Fruit fly (Drosophila melanogaster) whole organism, embryonic: ENCODE data around the gene Adsl.

Source experiments
- ATbp ChIP-seq: fragments of 200-800 bp; sonication (Bioruptor generic); optimal IDR thresholded peaks from 2 replicates; lab custom pipeline; 2017; ENCODE audit warnings: missing biosample characterization, mild to moderate bottlenecking, missing genetic modification characterization, missing genetic modification reagents
- Ada2b ChIP-seq: fragments of 200-800 bp; sonication (Bioruptor generic); IDR thresholded peaks from 2 replicates; pipeline ENCODE4 v1.3.6; 2022; ENCODE audit warnings: missing biosample characterization, missing genetic modification characterization
- BEAF-32 ChIP-seq: fragments of 200-800 bp; sonication (Bioruptor generic); optimal IDR thresholded peaks from 3 replicates; lab custom pipeline; 2017; ENCODE audit warnings: missing biosample characterization, missing genetic modification characterization, mild to moderate bottlenecking, moderate library complexity, missing genetic modification reagents
- Bdp1 ChIP-seq: fragments of 200-800 bp; sonication (Bioruptor generic); optimal IDR thresholded peaks from 3 replicates; lab custom pipeline; 2016; ENCODE audit warnings: missing biosample characterization, missing genetic modification characterization
- C15 ChIP-seq: fragments of 200-800 bp; sonication (Bioruptor generic); IDR thresholded peaks from 3 replicates; pipeline ENCODE4 v1.3.6; 2022; ENCODE audit warnings: missing biosample characterization, missing genetic modification characterization
- CG10431 ChIP-seq: fragments of 200-800 bp; sonication (Bioruptor generic); optimal IDR thresholded peaks from 3 replicates; lab custom pipeline; 2018; ENCODE audit warnings: missing biosample characterization, mild to moderate bottlenecking, missing genetic modification characterization
- CG13287 ChIP-seq: fragments of 200-800 bp; sonication (Bioruptor generic); IDR thresholded peaks from 2 replicates; pipeline ENCODE4 v1.3.6; 2022; ENCODE audit warnings: missing biosample characterization, missing genetic modification characterization; ENCODE audit not compliant: partially characterized antibody
- CG17328 ChIP-seq: fragments of 200-800 bp; sonication (Bioruptor generic); IDR thresholded peaks from 2 replicates; pipeline ENCODE4 v1.3.6; 2022; ENCODE audit warnings: missing biosample characterization, missing genetic modification characterization
- CG17802 ChIP-seq: fragments of 200-800 bp; sonication (Bioruptor generic); optimal IDR thresholded peaks from 2 replicates; lab custom pipeline; 2018; ENCODE audit warnings: missing biosample characterization, mild to moderate bottlenecking, missing genetic modification characterization, moderate library complexity
- CG30403 ChIP-seq: fragments of 200-800 bp; sonication (Bioruptor generic); optimal IDR thresholded peaks from 3 replicates; lab custom pipeline; 2016; ENCODE audit warnings: missing biosample characterization, missing genetic modification characterization
- CG34224 ChIP-seq: fragments of 200-800 bp; sonication (Bioruptor generic); IDR thresholded peaks from 3 replicates; pipeline ENCODE4 v1.3.6; 2022; ENCODE audit warnings: missing biosample characterization, missing genetic modification characterization; ENCODE audit not compliant: partially characterized antibody
- CG3995 ChIP-seq: fragments of 200-800 bp; sonication (Bioruptor generic); optimal IDR thresholded peaks from 3 replicates; lab custom pipeline; 2016; ENCODE audit warnings: missing biosample characterization, missing genetic modification characterization
- CG4424 ChIP-seq: fragments of 200-800 bp; sonication (Bioruptor generic); optimal IDR thresholded peaks from 3 replicates; lab custom pipeline; 2016; ENCODE audit warnings: missing biosample characterization, missing genetic modification characterization
- CG4730 ChIP-seq: fragments of 200-800 bp; sonication (Bioruptor generic); IDR thresholded peaks from 2 replicates; pipeline ENCODE4 v1.3.6; 2022; ENCODE audit warnings: missing biosample characterization, missing genetic modification characterization
- CG7372 ChIP-seq: fragments of 200-800 bp; sonication (Bioruptor generic); IDR thresholded peaks from 2 replicates; pipeline ENCODE4 v1.3.6; 2022; ENCODE audit warnings: missing biosample characterization, missing genetic modification characterization
- CG9727 ChIP-seq: fragments of 200-800 bp; sonication (Bioruptor generic); optimal IDR thresholded peaks from 3 replicates; lab custom pipeline; 2017; ENCODE audit warnings: missing biosample characterization, mild to moderate bottlenecking, missing genetic modification characterization
- CG9797 ChIP-seq: fragments of 200-800 bp; sonication (Bioruptor generic); optimal IDR thresholded peaks from 3 replicates; lab custom pipeline; 2018; ENCODE audit warnings: missing biosample characterization, mild to moderate bottlenecking, missing genetic modification characterization
- D ChIP-seq, 2 experiments: fragments of 200-800 bp in 1 of 2; fragments of >200 bp in 1 of 2; sonication (Bioruptor generic) in 1 of 2; optimal IDR thresholded peaks; 2 replicates in 1 of 2; 3 replicates in 1 of 2; lab custom pipeline; 2017; ENCODE audit warnings: mild to moderate bottlenecking in 1 of 2, missing biosample characterization in 1 of 2, missing genetic modification characterization in 1 of 2, missing genetic modification reagents in 1 of 2
- Dll ChIP-seq: fragments of 200-800 bp; sonication (Bioruptor generic); IDR thresholded peaks from 4 replicates; pipeline ENCODE4 v1.3.6; 2022; ENCODE audit warnings: missing biosample characterization, missing genetic modification characterization; ENCODE audit not compliant: partially characterized antibody
- Drgx ChIP-seq: fragments of 200-800 bp; sonication (Bioruptor generic); IDR thresholded peaks from 2 replicates; pipeline ENCODE4 v1.3.6; 2022; ENCODE audit warnings: missing biosample characterization, missing genetic modification characterization
- ERR ChIP-seq: fragments of 200-800 bp; sonication (Bioruptor generic); optimal IDR thresholded peaks from 2 replicates; lab custom pipeline; 2016; ENCODE audit warnings: missing biosample characterization, missing genetic modification characterization
- H15 ChIP-seq: fragments of 200-800 bp; sonication (Bioruptor generic); IDR thresholded peaks from 3 replicates; pipeline ENCODE4 v1.3.6; 2022; ENCODE audit warnings: missing biosample characterization, missing genetic modification characterization
- HLHmδ ChIP-seq: fragments of 200-800 bp; sonication (Bioruptor generic); optimal IDR thresholded peaks from 2 replicates; lab custom pipeline; 2018; ENCODE audit warnings: missing biosample characterization, mild to moderate bottlenecking, missing genetic modification characterization, moderate library complexity
- MBD-R2 ChIP-seq: fragments of 200-800 bp; sonication (Bioruptor generic); IDR thresholded peaks from 2 replicates; pipeline ENCODE4 v1.3.6; 2022; ENCODE audit warnings: missing biosample characterization, missing genetic modification characterization
- Poxn ChIP-seq: fragments of 200-800 bp; sonication (Bioruptor generic); IDR thresholded peaks from 2 replicates; pipeline ENCODE4 v1.3.6; 2022; ENCODE audit warnings: missing biosample characterization, missing genetic modification characterization
- Rx ChIP-seq: fragments of 200-800 bp; sonication (Bioruptor generic); IDR thresholded peaks from 2 replicates; pipeline ENCODE4 v1.3.6; 2022; ENCODE audit warnings: missing biosample characterization, missing genetic modification characterization
- Sox102F ChIP-seq: fragments of 200-800 bp; sonication (Bioruptor generic); optimal IDR thresholded peaks from 2 replicates; lab custom pipeline; 2018; ENCODE audit warnings: missing biosample characterization, mild to moderate bottlenecking, missing genetic modification characterization, moderate library complexity
- Ssrp ChIP-seq: fragments of 200-800 bp; sonication (Bioruptor generic); optimal IDR thresholded peaks from 2 replicates; lab custom pipeline; 2018; ENCODE audit warnings: missing biosample characterization, mild to moderate bottlenecking, missing genetic modification characterization, moderate library complexity
- al ChIP-seq: fragments of 200-800 bp; sonication (Bioruptor generic); IDR thresholded peaks from 2 replicates; pipeline ENCODE4 v1.3.6; 2022; ENCODE audit warnings: missing biosample characterization, missing genetic modification characterization
- cas ChIP-seq: fragments of 200-800 bp; sonication (Bioruptor generic); IDR thresholded peaks from 2 replicates; pipeline ENCODE4 v1.3.6; 2022; ENCODE audit warnings: missing biosample characterization, missing genetic modification characterization
- chm ChIP-seq: fragments of 200-800 bp; sonication (Bioruptor generic); IDR thresholded peaks from 2 replicates; pipeline ENCODE4 v1.3.6; 2022; ENCODE audit warnings: missing biosample characterization, missing genetic modification characterization
- emc ChIP-seq: fragments of 200-800 bp; sonication (Bioruptor generic); optimal IDR thresholded peaks from 2 replicates; lab custom pipeline; 2016; ENCODE audit warnings: missing biosample characterization, missing genetic modification characterization
- en ChIP-seq: fragments of 200-800 bp; sonication (Bioruptor generic); optimal IDR thresholded peaks from 2 replicates; lab custom pipeline; 2016; ENCODE audit warnings: missing biosample characterization, missing genetic modification characterization
- exex ChIP-seq: fragments of 200-800 bp; sonication (Bioruptor generic); optimal IDR thresholded peaks from 4 replicates; lab custom pipeline; 2018; ENCODE audit warnings: missing biosample characterization, mild to moderate bottlenecking, missing genetic modification characterization, moderate library complexity
- ftz-f1 ChIP-seq: fragments of 200-800 bp; sonication (Bioruptor generic); optimal IDR thresholded peaks from 2 replicates; lab custom pipeline; 2016; ENCODE audit warnings: missing biosample characterization, missing genetic modification characterization
- gcm ChIP-seq: fragments of 200-800 bp; sonication (Bioruptor generic); optimal IDR thresholded peaks from 2 replicates; lab custom pipeline; 2019; ENCODE audit warnings: missing biosample characterization, mild to moderate bottlenecking, missing genetic modification characterization, moderate library complexity
- gsb ChIP-seq: fragments of 200-800 bp; sonication (Bioruptor generic); IDR thresholded peaks from 2 replicates; pipeline ENCODE4 v1.3.6; 2022; ENCODE audit warnings: missing biosample characterization, missing genetic modification characterization
- hbn ChIP-seq: fragments of 200-800 bp; sonication (Bioruptor generic); IDR thresholded peaks from 2 replicates; pipeline ENCODE4 v1.3.6; 2022; ENCODE audit warnings: missing biosample characterization, missing genetic modification characterization; ENCODE audit not compliant: partially characterized antibody
- kah ChIP-seq: fragments of 200-800 bp; sonication (Bioruptor generic); optimal IDR thresholded peaks from 2 replicates; lab custom pipeline; 2018; ENCODE audit warnings: missing biosample characterization, mild to moderate bottlenecking, missing genetic modification characterization
- maf-S ChIP-seq: fragments of 200-800 bp; sonication (Bioruptor generic); optimal IDR thresholded peaks from 2 replicates; lab custom pipeline; 2016; ENCODE audit warnings: missing biosample characterization, missing genetic modification characterization
- nau ChIP-seq: fragments of 200-800 bp; sonication (Bioruptor generic); optimal IDR thresholded peaks from 3 replicates; lab custom pipeline; 2017; ENCODE audit warnings: missing biosample characterization, mild to moderate bottlenecking, missing genetic modification characterization, missing genetic modification reagents
- otp ChIP-seq: fragments of 200-800 bp; sonication (Bioruptor generic); IDR thresholded peaks from 3 replicates; pipeline ENCODE4, ENCODE4 v1.3.6; 2022; ENCODE audit warnings: missing biosample characterization, missing genetic modification characterization
- psq ChIP-seq: fragments of 200-800 bp; sonication (Bioruptor generic); optimal IDR thresholded peaks from 2 replicates; lab custom pipeline; 2017; ENCODE audit warnings: missing biosample characterization, missing genetic modification characterization
- row ChIP-seq: fragments of 200-800 bp; sonication (Bioruptor generic); IDR thresholded peaks from 3 replicates; pipeline ENCODE4 v1.3.6; 2022; ENCODE audit warnings: missing biosample characterization, missing genetic modification characterization
- salm ChIP-seq: fragments of 200-800 bp; sonication (Bioruptor generic); optimal IDR thresholded peaks from 2 replicates; lab custom pipeline; 2018; ENCODE audit warnings: missing biosample characterization, mild to moderate bottlenecking, missing genetic modification characterization
- schlank ChIP-seq: fragments of 200-800 bp; sonication (Bioruptor generic); optimal IDR thresholded peaks from 2 replicates; lab custom pipeline; 2018; ENCODE audit warnings: missing biosample characterization, mild to moderate bottlenecking, missing genetic modification characterization
- slou ChIP-seq: fragments of 200-800 bp; sonication (Bioruptor generic); optimal IDR thresholded peaks from 3 replicates; lab custom pipeline; 2016; ENCODE audit warnings: missing biosample characterization, missing genetic modification characterization
- sqz ChIP-seq: fragments of 200-800 bp; sonication (Bioruptor generic); optimal IDR thresholded peaks from 3 replicates; lab custom pipeline; 2018; ENCODE audit warnings: missing biosample characterization, mild to moderate bottlenecking, missing genetic modification characterization
- zen ChIP-seq: fragments of 200-800 bp; sonication (Bioruptor generic); optimal IDR thresholded peaks from 3 replicates; lab custom pipeline; 2018; ENCODE audit warnings: missing biosample characterization, mild to moderate bottlenecking, missing genetic modification characterization, moderate library complexity

The Adsl gene

dm6 chr3R:17056183-17056904, 35.4 kb upstream of the Adsl start (continued):
- no peak; the same call in 1 of the 2 replicates for TF ChIP-seq hbn (GFP tag; lab: Robert Waterston, UW)
- TF ChIP-seq Sox102F (GFP tag; lab: Kevin White, UChicago) = no peak
- no peak for TF ChIP-seq al (GFP tag; lab: Robert Waterston, UW)
- no peak for TF ChIP-seq CG10431 (GFP tag; lab: Kevin White, UChicago)
- peak; percentile 74 for TF ChIP-seq otp (GFP tag; lab: Robert Waterston, UW)
- no peak for TF ChIP-seq slou (GFP tag; lab: Kevin White, UChicago)
- TF ChIP-seq Bdp1 (GFP tag; lab: Kevin White, UChicago) = peak; percentile 17
- peak; percentile 64 for TF ChIP-seq HLHmδ
- TF ChIP-seq CG4424 (GFP tag; lab: Kevin White, UChicago) = no peak
- peak; percentile 45 for TF ChIP-seq ERR (GFP tag; lab: Kevin White, UChicago)
- peak; percentile 52 for TF ChIP-seq D (optimal IDR thresholded peaks at IDR 0.05; lab: Kevin White, UChicago)
- no peak for TF ChIP-seq D (GFP tag; optimal IDR thresholded peaks at IDR 0.05; lab: Kevin White, UChicago)
- TF ChIP-seq CG34224 (GFP tag; lab: Robert Waterston, UW) = peak; percentile 51; the same call in 1 of the 3 replicates
- no peak for TF ChIP-seq psq
- no peak for TF ChIP-seq Ada2b
- no peak for TF ChIP-seq C15 (GFP tag; lab: Robert Waterston, UW)
- peak; percentile 86 for TF ChIP-seq ftz-f1 (GFP tag; lab: Kevin White, UChicago)
- TF ChIP-seq chm (GFP tag; lab: Robert Waterston, UW) = no peak; the same call in none of the 2 replicates
- peak; percentile 13 for TF ChIP-seq kah
- TF ChIP-seq salm = peak; percentile 13
- TF ChIP-seq CG13287 (GFP tag; lab: Robert Waterston, UW) = peak; percentile 55
- no peak for TF ChIP-seq ATbp (GFP tag; lab: Kevin White, UChicago)
- TF ChIP-seq Drgx (GFP tag; lab: Robert Waterston, UW) = peak; percentile 51
- no peak for TF ChIP-seq gsb (GFP tag; lab: Robert Waterston, UW)
- no peak for TF ChIP-seq maf-S (GFP tag; lab: Kevin White, UChicago)
- TF ChIP-seq zen (tag; lab: Kevin White, UChicago) = peak; percentile 81
- TF ChIP-seq CG17328 (GFP tag; lab: Robert Waterston, UW) = no peak
- TF ChIP-seq CG7372 (GFP tag; lab: Robert Waterston, UW) = no peak
- TF ChIP-seq gcm (GFP tag; lab: Kevin White, UChicago) = peak; percentile 53
- TF ChIP-seq CG9797 (GFP tag; lab: Kevin White, UChicago) = no peak
- no peak for TF ChIP-seq schlank (tag; lab: Kevin White, UChicago)
- no peak for TF ChIP-seq cas (GFP tag; lab: Robert Waterston, UW)
- no peak for TF ChIP-seq Poxn (GFP tag; lab: Robert Waterston, UW)
- no peak for TF ChIP-seq BEAF-32
- TF ChIP-seq sqz (GFP tag; lab: Kevin White, UChicago) = peak; percentile 100
- peak; percentile 24 for TF ChIP-seq CG9727 (GFP tag; lab: Kevin White, UChicago)
- TF ChIP-seq nau = peak; percentile 32
- no peak for TF ChIP-seq CG4730
- 0 out of 4 replicates have a peak, but pooled peaks have one; percentile 44 for TF ChIP-seq Dll
- TF ChIP-seq CG30403 (GFP tag; lab: Kevin White, UChicago) = no peak
- TF ChIP-seq Rx (GFP tag; lab: Robert Waterston, UW) = 0 out of 2 replicates have a peak, but pooled peaks have one; percentile 25
- TF ChIP-seq CG17802 = no peak
- TF ChIP-seq CG3995 (GFP tag; lab: Kevin White, UChicago) = no peak
- TF ChIP-seq MBD-R2 = peak; percentile 22; the same call in 1 of the 2 replicates
- no peak for TF ChIP-seq en (GFP tag; lab: Kevin White, UChicago)
- no peak for TF ChIP-seq Ssrp
- no peak for TF ChIP-seq row
- no peak for TF ChIP-seq emc (GFP tag; lab: Kevin White, UChicago)
- TF ChIP-seq H15 = no peak
- TF ChIP-seq exex (tag; lab: Kevin White, UChicago) = peak; percentile 57
